Worm (Caenorhabditis elegans) whole organism, mixed stage, embryonic: Measurements from ENCODE around the gene rbmx-2.

Source experiments
- ceh-39 ChIP-seq: fragments of 150-350 bp; optimal IDR thresholded peaks from 2 replicates; lab custom pipeline; 2014; ENCODE audit warnings: missing biosample characterization, missing genetic modification characterization
- ces-1 ChIP-seq: fragments of 150-350 bp; optimal IDR thresholded peaks from 2 replicates; lab custom pipeline; 2014; ENCODE audit warnings: missing biosample characterization, missing genetic modification reagents, missing genetic modification characterization
- lsy-2 ChIP-seq: fragments of 150-350 bp; optimal IDR thresholded peaks from 2 replicates; lab custom pipeline; 2014; ENCODE audit warnings: missing biosample characterization, missing genetic modification characterization
- mab-5 ChIP-seq: fragments of 150-350 bp; optimal IDR thresholded peaks from 2 replicates; lab custom pipeline; 2014; ENCODE audit warnings: missing biosample characterization, missing genetic modification characterization
- sem-2 ChIP-seq: fragments of 200-800 bp; sonication (Bioruptor generic); optimal IDR thresholded peaks from 2 replicates; lab custom pipeline; 2018; ENCODE audit warnings: mild to moderate bottlenecking, missing genetic modification characterization, missing compliant biosample characterization
- sptf-1 ChIP-seq: sonication (generic microtip); optimal IDR thresholded peaks from 2 replicates; lab custom pipeline; 2017; ENCODE audit warnings: mild to moderate bottlenecking, missing genetic modification characterization, moderate library complexity, missing compliant biosample characterization
- ztf-11 ChIP-seq: fragments of 150-350 bp; optimal IDR thresholded peaks from 2 replicates; lab custom pipeline; 2014; ENCODE audit warnings: missing biosample characterization, missing genetic modification characterization

ce11 chrII:6165152-6165551 is 31.6 kb downstream of the rbmx-2 start:
- no peak for TF ChIP-seq ztf-11
- TF ChIP-seq sem-2 (GFP tag; lab: Kevin White, UChicago) = no peak
- TF ChIP-seq ces-1 = peak; percentile 55
- TF ChIP-seq lsy-2 (tag; lab: Kevin White, UChicago) = no peak
- TF ChIP-seq mab-5 (tag; lab: Kevin White, UChicago) = no peak
- TF ChIP-seq ceh-39 = no peak
- TF ChIP-seq sptf-1 = no peak
